Worm (Caenorhabditis elegans) whole organism, young adult: ENCODE results near the gene C17H12.3.

ENCODE experiments used
- D2030.7 ChIP-seq: fragments of 200-800 bp; sonication (Bioruptor generic); IDR thresholded peaks from 2 replicates; pipeline ENCODE4 v1.3.6; 2022; ENCODE audit warnings: missing genetic modification reagents, missing genetic modification characterization, missing compliant biosample characterization
- F22D6.2 ChIP-seq: sonication (generic microtip); optimal IDR thresholded peaks from 2 replicates; lab custom pipeline; 2016; ENCODE audit warnings: mild to moderate bottlenecking, missing genetic modification characterization, missing compliant biosample characterization
- F33H1.4 ChIP-seq: fragments of 200-800 bp; sonication (Bioruptor generic); IDR thresholded peaks from 2 replicates; pipeline ENCODE4 v1.3.6; 2022; ENCODE audit warnings: missing genetic modification reagents, missing genetic modification characterization, missing compliant biosample characterization
- F37B4.10 ChIP-seq: fragments of 200-800 bp; sonication (Bioruptor generic); IDR thresholded peaks from 2 replicates; pipeline ENCODE4 v1.3.6; 2022; ENCODE audit warnings: missing genetic modification characterization, missing compliant biosample characterization
- F39B2.1 ChIP-seq: fragments of 200-800 bp; sonication (Bioruptor generic); IDR thresholded peaks from 2 replicates; pipeline ENCODE4 v1.3.6; 2022; ENCODE audit warnings: missing genetic modification reagents, missing genetic modification characterization, missing compliant biosample characterization
- F52B5.7 ChIP-seq: sonication (generic microtip); optimal IDR thresholded peaks from 2 replicates; lab custom pipeline; 2016; ENCODE audit warnings: mild to moderate bottlenecking, missing genetic modification characterization, missing compliant biosample characterization
- F55B11.4 ChIP-seq: sonication (generic microtip); optimal IDR thresholded peaks from 2 replicates; lab custom pipeline; 2016; ENCODE audit warnings: missing compliant biosample characterization, missing genetic modification characterization, borderline replicate concordance; ENCODE audit not compliant: insufficient read depth
- K12H6.12 ChIP-seq: fragments of 200-800 bp; sonication (Bioruptor generic); optimal IDR thresholded peaks from 2 replicates; lab custom pipeline; 2018; ENCODE audit warnings: mild to moderate bottlenecking, missing genetic modification characterization, missing compliant biosample characterization
- T07F8.4 ChIP-seq: sonication (generic microtip); optimal IDR thresholded peaks from 2 replicates; lab custom pipeline; 2016; ENCODE audit warnings: mild to moderate bottlenecking, missing genetic modification characterization, moderate library complexity, missing compliant biosample characterization
- Y79H2A.3 ChIP-seq: fragments of 200-800 bp; sonication (Bioruptor generic); conservative IDR thresholded peaks from 2 replicates; pipeline ENCODE4 v1.3.6; 2022; ENCODE audit warnings: missing genetic modification reagents, missing genetic modification characterization, missing compliant biosample characterization
- Y95B8A.8 ChIP-seq: fragments of 200-800 bp; sonication (Bioruptor generic); IDR thresholded peaks from 2 replicates; pipeline ENCODE4 v1.3.6; 2022; ENCODE audit warnings: missing genetic modification reagents, missing genetic modification characterization, missing compliant biosample characterization
- ama-1 ChIP-seq, 3 experiments: fragments of 150-350 bp in 1 of 3; sonication (generic microtip) in 2 of 3; optimal IDR thresholded peaks; 2 replicates each; lab custom pipeline; 2014 to 2018; ENCODE audit warnings: missing biosample characterization in 2 of 3, missing genetic modification characterization in 2 of 3, missing genetic modification reagents in 2 of 3
- bed-1 ChIP-seq: fragments of 200-800 bp; sonication (Bioruptor generic); IDR thresholded peaks from 2 replicates; pipeline ENCODE4 v1.3.6; 2022; ENCODE audit warnings: missing genetic modification reagents, missing genetic modification characterization, missing compliant biosample characterization
- ccch-3 ChIP-seq: fragments of 200-800 bp; sonication (Bioruptor generic); optimal IDR thresholded peaks from 2 replicates; lab custom pipeline; 2018; ENCODE audit warnings: mild to moderate bottlenecking, missing genetic modification characterization, missing compliant biosample characterization
- cebp-1 ChIP-seq, 2 experiments: fragments of 200-800 bp in 1 of 2; sonication (Bioruptor generic) in 1 of 2; sonication (generic microtip) in 1 of 2; IDR thresholded peaks in 1 of 2; optimal IDR thresholded peaks in 1 of 2; 2 replicates each; pipeline versions ENCODE4 v1.3.6 to Lab custom; 2017 to 2022; ENCODE audit warnings: missing compliant biosample characterization in 2 of 2, missing genetic modification characterization in 2 of 2, mild to moderate bottlenecking in 1 of 2, missing genetic modification reagents in 1 of 2, moderate library complexity in 1 of 2
- cebp-2 ChIP-seq: fragments of 200-800 bp; sonication (Bioruptor generic); IDR thresholded peaks from 2 replicates; pipeline ENCODE4 v1.3.6; 2022; ENCODE audit warnings: missing genetic modification characterization, missing compliant biosample characterization
- ceh-100 ChIP-seq: fragments of 200-800 bp; sonication (Bioruptor generic); IDR thresholded peaks from 2 replicates; pipeline ENCODE4 v1.3.6; 2022; ENCODE audit warnings: missing genetic modification reagents, missing genetic modification characterization, missing compliant biosample characterization
- ceh-58 ChIP-seq: fragments of 200-800 bp; sonication (Bioruptor generic); IDR thresholded peaks from 2 replicates; pipeline ENCODE4 v1.3.6; 2022; ENCODE audit warnings: missing genetic modification characterization, missing compliant biosample characterization
- ceh-79 ChIP-seq: sonication (generic microtip); optimal IDR thresholded peaks from 2 replicates; lab custom pipeline; 2017; ENCODE audit warnings: mild to moderate bottlenecking, missing genetic modification characterization, missing compliant biosample characterization
- ceh-91 ChIP-seq: fragments of 200-800 bp; sonication (Bioruptor generic); IDR thresholded peaks from 2 replicates; pipeline ENCODE4 v1.3.6; 2022; ENCODE audit warnings: missing genetic modification reagents, missing genetic modification characterization, missing compliant biosample characterization
- dox-1 ChIP-seq: fragments of 200-800 bp; sonication (Bioruptor generic); IDR thresholded peaks from 2 replicates; pipeline ENCODE4 v1.3.6; 2022; ENCODE audit warnings: missing genetic modification reagents, missing genetic modification characterization, missing compliant biosample characterization
- dpff-1 ChIP-seq: sonication (generic microtip); optimal IDR thresholded peaks from 2 replicates; lab custom pipeline; 2017; ENCODE audit warnings: mild to moderate bottlenecking, missing genetic modification characterization, missing compliant biosample characterization
- efl-1 ChIP-seq: fragments of 150-350 bp; optimal IDR thresholded peaks from 2 replicates; lab custom pipeline; 2014; ENCODE audit warnings: missing biosample characterization, missing genetic modification reagents, missing genetic modification characterization
- hrde-1 ChIP-seq: sonication (generic microtip); optimal IDR thresholded peaks from 2 replicates; lab custom pipeline; 2016; ENCODE audit warnings: missing genetic modification characterization, mild to moderate bottlenecking, missing compliant biosample characterization, moderate library complexity, missing genotype, missing genetic modification reagents, borderline replicate concordance
- lin-26 ChIP-seq: fragments of 200-800 bp; sonication (Bioruptor generic); IDR thresholded peaks from 2 replicates; pipeline ENCODE4 v1.3.6; 2022; ENCODE audit warnings: missing genetic modification reagents, missing genetic modification characterization, missing compliant biosample characterization
- lsl-1 ChIP-seq: fragments of 200-800 bp; sonication (Bioruptor generic); optimal IDR thresholded peaks from 2 replicates; lab custom pipeline; 2018; ENCODE audit warnings: mild to moderate bottlenecking, missing genetic modification characterization, moderate library complexity, missing compliant biosample characterization
- madf-6 ChIP-seq: fragments of 200-800 bp; sonication (Bioruptor generic); IDR thresholded peaks from 2 replicates; pipeline ENCODE4 v1.3.6; 2022; ENCODE audit warnings: missing genetic modification reagents, missing genetic modification characterization, missing compliant biosample characterization
- nhr-80 ChIP-seq: sonication (generic microtip); optimal IDR thresholded peaks from 2 replicates; lab custom pipeline; 2016; ENCODE audit warnings: missing genetic modification characterization, missing compliant biosample characterization
- nhr-90 ChIP-seq: sonication (generic microtip); optimal IDR thresholded peaks from 2 replicates; lab custom pipeline; 2016; ENCODE audit warnings: missing genotype, mild to moderate bottlenecking, missing genetic modification characterization, missing compliant biosample characterization
- pbrm-1 ChIP-seq: fragments of 200-800 bp; sonication (Bioruptor generic); IDR thresholded peaks from 2 replicates; pipeline ENCODE4 v1.3.6; 2022; ENCODE audit warnings: missing genetic modification reagents, missing genetic modification characterization, missing compliant biosample characterization
- rec-8 ChIP-seq, 2 experiments: sonication (generic microtip); optimal IDR thresholded peaks; 2 replicates each; lab custom pipeline; 2016; ENCODE audit warnings: mild to moderate bottlenecking in 2 of 2, missing genetic modification characterization in 2 of 2, missing genetic modification reagents in 2 of 2, missing genotype in 2 of 2, missing biosample characterization in 1 of 2, missing compliant biosample characterization in 1 of 2, moderate library complexity in 1 of 2
- sdz-38 ChIP-seq: sonication (generic microtip); optimal IDR thresholded peaks from 2 replicates; lab custom pipeline; 2016; ENCODE audit warnings: missing genotype, missing genetic modification characterization, missing compliant biosample characterization
- sea-2 ChIP-seq: fragments of 200-800 bp; sonication (Bioruptor generic); IDR thresholded peaks from 2 replicates; pipeline ENCODE4 v1.3.6; 2022; ENCODE audit warnings: missing genetic modification characterization, missing compliant biosample characterization
- snpc-1.1 ChIP-seq: sonication (generic microtip); optimal IDR thresholded peaks from 2 replicates; lab custom pipeline; 2017; ENCODE audit warnings: missing genetic modification characterization, mild to moderate bottlenecking, missing compliant biosample characterization, antibody characterized with exemption, moderate library complexity, missing genotype, missing genetic modification reagents; ENCODE audit not compliant: insufficient read depth
- somi-1 ChIP-seq: fragments of 200-800 bp; sonication (Bioruptor generic); optimal IDR thresholded peaks from 2 replicates; lab custom pipeline; 2018; ENCODE audit warnings: mild to moderate bottlenecking, missing genetic modification characterization, missing compliant biosample characterization
- unc-130 ChIP-seq: sonication (generic microtip); optimal IDR thresholded peaks from 2 replicates; lab custom pipeline; 2016; ENCODE audit warnings: missing genetic modification reagents, missing genetic modification characterization, missing compliant biosample characterization
- unc-62 ChIP-seq: fragments of 150-350 bp; optimal IDR thresholded peaks from 2 replicates; lab custom pipeline; 2014; ENCODE audit warnings: missing biosample characterization, missing genetic modification reagents, missing genetic modification characterization
- zim-3 ChIP-seq: sonication (generic microtip); optimal IDR thresholded peaks from 2 replicates; lab custom pipeline; 2017; ENCODE audit warnings: mild to moderate bottlenecking, missing genetic modification characterization, moderate library complexity, missing compliant biosample characterization
- ztf-25 ChIP-seq: fragments of 200-800 bp; sonication (Bioruptor generic); IDR thresholded peaks from 2 replicates; pipeline ENCODE4 v1.3.6; 2022; ENCODE audit warnings: missing genetic modification reagents, missing genetic modification characterization, missing compliant biosample characterization
- ztf-3 ChIP-seq: fragments of 200-800 bp; sonication (Bioruptor generic); optimal IDR thresholded peaks from 2 replicates; lab custom pipeline; 2018; ENCODE audit warnings: mild to moderate bottlenecking, missing genetic modification characterization, missing compliant biosample characterization

C17H12.3 gene

DNA sequence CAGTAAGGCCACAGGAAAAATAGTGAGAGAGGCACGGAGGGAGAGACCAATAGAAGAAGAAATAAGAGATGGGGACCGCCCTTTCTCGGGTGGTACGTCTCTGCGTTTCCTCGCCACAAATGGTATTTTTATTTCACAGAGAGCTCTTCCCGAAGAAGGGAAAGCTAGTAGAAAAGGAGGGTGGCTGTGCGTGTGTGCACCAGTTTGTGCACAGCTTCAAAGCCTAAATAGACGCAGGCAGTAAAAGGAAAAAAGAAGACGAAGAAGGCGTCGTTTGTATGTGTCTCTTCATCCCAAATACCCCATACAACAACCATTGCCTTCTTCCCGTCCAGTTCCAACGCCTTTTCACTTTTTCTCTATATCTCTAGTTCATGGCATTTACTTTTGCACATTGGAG lies 14.3 kb upstream of the C17H12.3 start (continued):
- TF ChIP-seq madf-6 (no peak), nhr-80 (no peak), lin-26 (GFP tag; lab: Robert Waterston, UW) (no peak), pbrm-1 (GFP tag; lab: Robert Waterston, UW) (0 out of 2 replicates have a peak, but pooled peaks have one; percentile 14), D2030.7 (GFP tag; lab: Robert Waterston, UW) (no peak), ztf-3 (no peak), T07F8.4 (no peak), sea-2 (GFP tag; lab: Robert Waterston, UW) (no peak), F37B4.10 (0 out of 2 replicates have a peak, but pooled peaks have one; percentile 15), somi-1 (GFP tag; lab: Kevin White, UChicago) (no peak), F39B2.1 (GFP tag; lab: Robert Waterston, UW) (no peak), unc-130 (no peak), dpff-1 (tag; lab: Kevin White, UChicago) (no peak)

DNA sequence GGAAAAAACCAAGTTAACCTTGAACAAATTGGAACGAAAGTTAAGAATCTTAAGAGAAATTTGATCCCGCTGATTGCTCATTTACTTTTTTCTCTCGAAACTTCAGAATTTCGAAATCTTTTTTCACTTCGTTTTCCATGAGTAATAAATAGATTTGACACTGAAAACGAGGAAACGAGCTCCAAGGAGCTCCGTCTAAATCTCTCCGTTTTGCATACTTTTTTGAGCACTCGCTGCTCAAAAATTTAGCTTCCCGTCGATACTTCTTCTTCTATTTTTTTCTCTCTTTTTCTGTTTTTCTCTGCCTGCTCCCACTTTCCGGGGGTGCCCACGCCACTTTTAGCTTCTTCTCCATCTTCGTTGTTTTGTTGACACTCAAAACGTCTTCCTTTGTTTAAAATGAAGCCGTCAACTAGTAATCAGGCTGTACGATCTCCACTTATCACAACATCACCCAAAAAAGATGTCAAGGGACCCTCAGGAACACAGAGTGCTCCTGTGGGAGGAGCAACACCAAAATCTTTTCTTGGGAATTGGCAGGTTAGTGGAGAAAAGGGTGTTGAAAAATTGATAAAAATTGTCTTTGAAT lies 11.1 kb upstream of the C17H12.3 start, which contains the start of gene C17H12.10:
Gene C17H12.10, plus strand, starts transcription at position 325 of the 589 bp plus-strand sequence.
- TF ChIP-seq K12H6.12 (tag; lab: Kevin White, UChicago) (peak; percentile 31), ama-1 (optimal IDR thresholded peaks at IDR 0.05; lab: Kevin White, UChicago) (no peak), ama-1 (GFP tag; optimal IDR thresholded peaks at IDR 0.05; lab: Kevin White, UChicago) (no peak), cebp-1 (GFP tag; IDR thresholded peaks at IDR 0.05; lab: Robert Waterston, UW) (no peak), cebp-1 (tag; optimal IDR thresholded peaks at IDR 0.05; lab: Kevin White, UChicago) (peak; percentile 54)

DNA sequence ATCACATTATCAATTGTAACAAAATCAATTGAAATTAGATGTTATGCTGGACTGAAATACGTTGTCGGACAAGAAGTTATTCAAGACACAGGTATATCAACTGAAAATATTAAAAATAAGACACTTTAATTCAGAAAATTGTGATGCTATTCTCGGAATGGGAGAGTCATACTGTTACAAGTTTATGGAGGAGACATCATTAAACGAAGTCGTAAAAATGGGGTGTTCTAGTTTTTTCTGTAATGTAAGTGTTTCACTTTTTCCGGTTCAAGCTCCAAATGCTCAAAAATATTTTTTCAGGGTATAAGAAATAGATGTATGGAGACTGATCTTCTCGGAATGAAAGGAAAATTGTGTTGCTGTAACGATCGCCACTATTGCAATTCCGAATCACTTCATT lies 9.4 kb upstream of the C17H12.3 start, which contains the start of gene C17H12.37:
Gene C17H12.37, plus strand, starts transcription at position 301 of the 400 bp plus-strand sequence.
- TF ChIP-seq ceh-91 (GFP tag; lab: Robert Waterston, UW) (no peak), Y95B8A.8 (no peak), cebp-2 (GFP tag; lab: Robert Waterston, UW) (no peak), nhr-90 (tag; lab: Kevin White, UChicago) (no peak), sdz-38 (no peak), ceh-79 (no peak), F33H1.4 (GFP tag; lab: Robert Waterston, UW) (no peak), ceh-100 (no peak), efl-1 (GFP tag; lab: Kevin White, UChicago) (no peak)

- TF ChIP-seq rec-8 (tag; optimal IDR thresholded peaks at IDR 0.05; lab: Kevin White, UChicago) (no peak), ccch-3 (no peak), bed-1 (no peak)
Observed at ce11 chrIV:6803805-6804344, 8.4 kb upstream of the C17H12.3 start.

DNA sequence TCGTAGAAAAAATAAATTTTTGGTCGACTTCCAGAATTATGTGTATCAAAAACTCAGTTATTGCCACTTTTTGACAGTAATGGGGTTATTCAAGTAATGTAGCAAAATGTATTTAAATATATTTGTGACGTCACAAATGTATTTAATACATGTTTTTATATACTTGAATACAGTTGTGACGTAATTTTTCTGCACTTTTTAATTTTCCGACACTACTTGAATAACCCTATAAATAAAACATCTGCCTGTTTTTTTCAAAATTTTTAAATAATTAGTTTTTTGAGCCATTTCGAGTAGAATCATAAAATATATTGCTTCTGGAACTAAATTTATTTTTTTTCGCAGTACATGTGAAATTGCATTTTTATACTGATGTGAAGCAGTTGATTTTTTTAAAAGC lies 7.9 kb upstream of the C17H12.3 start:
- no peak for TF ChIP-seq Y79H2A.3 (GFP tag; lab: Robert Waterston, UW)

DNA sequence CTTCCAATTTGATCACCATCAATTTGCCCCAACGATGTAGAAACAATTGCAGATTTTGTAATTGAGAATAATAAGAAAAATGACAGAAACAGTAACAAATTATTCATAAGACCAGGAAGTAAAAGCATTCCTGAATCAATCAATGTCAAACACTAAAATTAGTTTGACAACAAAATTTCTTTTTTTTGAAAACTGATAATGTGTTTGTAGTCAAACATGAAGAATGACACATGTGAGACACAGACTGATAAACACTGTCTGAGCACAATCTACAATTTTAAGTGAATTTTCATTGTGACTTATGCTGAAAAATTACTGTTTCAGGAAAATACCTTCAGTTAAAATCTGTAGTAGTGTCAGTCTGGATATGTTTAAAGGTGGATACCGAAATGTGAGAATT lies 6.7 kb upstream of the C17H12.3 start, which contains the start of the genes cest-4 and C17H12.11:
Gene cest-4, minus strand, starts transcription at position 206 of the 400 bp plus-strand sequence.
Gene C17H12.11, plus strand, starts transcription at position 256 of the 400 bp plus-strand sequence.
- no peak for TF ChIP-seq F22D6.2 (tag; lab: Kevin White, UChicago)
- TF ChIP-seq Y95B8A.8: no peak
- no peak for TF ChIP-seq lin-26 (GFP tag; lab: Robert Waterston, UW)
- TF ChIP-seq dox-1 (GFP tag; lab: Robert Waterston, UW): no peak
- no peak for TF ChIP-seq F55B11.4 (tag; lab: Kevin White, UChicago)
- TF ChIP-seq nhr-80: peak; percentile 80
- no peak for TF ChIP-seq lsl-1
- TF ChIP-seq unc-62: peak; percentile 25
- TF ChIP-seq hrde-1 (tag; lab: Kevin White, UChicago): no peak
- TF ChIP-seq ztf-25 (GFP tag; lab: Robert Waterston, UW): no peak
- no peak for TF ChIP-seq F52B5.7
- TF ChIP-seq snpc-1.1 (tag; lab: Kevin White, UChicago): no peak
- no peak for TF ChIP-seq zim-3 (tag; lab: Kevin White, UChicago)
- TF ChIP-seq ceh-58 (GFP tag; lab: Robert Waterston, UW): no peak
